Worm (Caenorhabditis elegans): Measurements from ENCODE around the gene C05E11.2.

The C05E11.2 gene

ce11 chrX:4550987-4551386, 35.7 kb upstream of the C05E11.2 start:
- peak in 1 of 3 experiments; percentile 3 for TF ChIP-seq dpl-1 (GFP tag; optimal IDR thresholded peaks at IDR 0.05)
- TF ChIP-seq nhr-237 (tag; optimal IDR thresholded peaks at IDR 0.05), result no peak
- no peak for TF ChIP-seq fkh-10 (GFP tag; optimal IDR thresholded peaks at IDR 0.05)
- TF ChIP-seq C34B4.2 (tag; optimal IDR thresholded peaks at IDR 0.05), result no peak
- no peak for TF ChIP-seq mab-9 (GFP tag; IDR thresholded peaks at IDR 0.05)
- TF ChIP-seq xbp-1 (tag; optimal IDR thresholded peaks at IDR 0.05), result no peak
- TF ChIP-seq nhr-71 (tag; optimal IDR thresholded peaks at IDR 0.05), result peak; percentile 56
- no peak for TF ChIP-seq sptf-1 (tag; optimal IDR thresholded peaks at IDR 0.05)
- TF ChIP-seq dsc-1 (tag; optimal IDR thresholded peaks at IDR 0.05), result no peak
- TF ChIP-seq hpl-2 (GFP tag; optimal IDR thresholded peaks at IDR 0.05), result no peak
- TF ChIP-seq ets-5 (GFP tag; IDR thresholded peaks at IDR 0.05), result no peak
- no peak for TF ChIP-seq hlh-17 (GFP tag; optimal IDR thresholded peaks at IDR 0.05; ENCODE audit: borderline replicate concordance)
- TF ChIP-seq sox-4 (tag; optimal IDR thresholded peaks at IDR 0.05), result no peak
- peak; percentile 31 for TF ChIP-seq snu-23 (GFP tag; optimal IDR thresholded peaks at IDR 0.05)
- TF ChIP-seq aly-2 (tag; optimal IDR thresholded peaks at IDR 0.05), result no peak
- TF ChIP-seq nhr-84 (tag; optimal IDR thresholded peaks at IDR 0.05), result no peak
- no peak for TF ChIP-seq ceh-8 (GFP tag; optimal IDR thresholded peaks at IDR 0.05)
- no peak for TF ChIP-seq nhr-77 (tag; optimal IDR thresholded peaks at IDR 0.05)
- no peak for TF ChIP-seq tbx-2 (tag; optimal IDR thresholded peaks at IDR 0.05)
- no peak for TF ChIP-seq zag-1 (tag; optimal IDR thresholded peaks at IDR 0.05)
- no peak for TF ChIP-seq unc-30 (tag; optimal IDR thresholded peaks at IDR 0.05)
- TF ChIP-seq pax-3 (tag; optimal IDR thresholded peaks at IDR 0.05), result no peak
- TF ChIP-seq nhr-90 (tag; optimal IDR thresholded peaks at IDR 0.05; ENCODE audit: poor library complexity), result peak; percentile 44
- TF ChIP-seq unc-62 (GFP tag; optimal IDR thresholded peaks at IDR 0.05), result no peak
- TF ChIP-seq pag-3 (tag; optimal IDR thresholded peaks at IDR 0.05; ENCODE audit: borderline replicate concordance, insufficient read depth), result no peak
- peak; percentile 52 for TF ChIP-seq nhr-20 (tag; optimal IDR thresholded peaks at IDR 0.05)
- no peak for TF ChIP-seq nhr-76 (tag; optimal IDR thresholded peaks at IDR 0.05)
- peak; percentile 28 for TF ChIP-seq vab-15 (tag; optimal IDR thresholded peaks at IDR 0.05)
- no peak for TF ChIP-seq unc-98 (GFP tag; IDR thresholded peaks at IDR 0.05)
- TF ChIP-seq nhr-47 (tag; optimal IDR thresholded peaks at IDR 0.05), result no peak
- TF ChIP-seq egl-27 (tag; optimal IDR thresholded peaks at IDR 0.05), result peak; percentile 10 to 41
- no peak for TF ChIP-seq alr-1 (tag; optimal IDR thresholded peaks at IDR 0.05; ENCODE audit: borderline replicate concordance)
- TF ChIP-seq fkh-4 (tag; optimal IDR thresholded peaks at IDR 0.05; ENCODE audit: borderline replicate concordance), result no peak
- TF ChIP-seq nhr-85 (tag), result peak; percentile 95
- no peak for TF ChIP-seq efl-3 (GFP tag; optimal IDR thresholded peaks at IDR 0.05)
- TF ChIP-seq aha-1 (tag; optimal IDR thresholded peaks at IDR 0.05), result no peak
- TF ChIP-seq jun-1 (tag; optimal IDR thresholded peaks at IDR 0.05), result no peak
- TF ChIP-seq unc-130 (tag; optimal IDR thresholded peaks at IDR 0.05), result peak; percentile 65
- no peak for TF ChIP-seq ceh-82 (tag; optimal IDR thresholded peaks at IDR 0.05)
- no peak for TF ChIP-seq lir-3 (tag; optimal IDR thresholded peaks at IDR 0.05; ENCODE audit: poor library complexity)
- no peak for TF ChIP-seq lin-39 (tag; optimal IDR thresholded peaks at IDR 0.05)
- peak; percentile 54; the same call in 1 of the 2 replicates for TF ChIP-seq grh-1 (GFP tag; IDR thresholded peaks at IDR 0.05)
- TF ChIP-seq lin-13 (GFP tag; optimal IDR thresholded peaks at IDR 0.05), result no peak
- TF ChIP-seq swsn-7 (tag; optimal IDR thresholded peaks at IDR 0.05), result no peak
- no peak for TF ChIP-seq fos-1 (tag; optimal IDR thresholded peaks at IDR 0.05)
- TF ChIP-seq ztf-4 (tag; optimal IDR thresholded peaks at IDR 0.05), result no peak
- no peak for TF ChIP-seq nhr-11 (tag; optimal IDR thresholded peaks at IDR 0.05)
- TF ChIP-seq sup-37 (GFP tag; optimal IDR thresholded peaks at IDR 0.05), result no peak
- no peak for TF ChIP-seq lin-15B (tag; optimal IDR thresholded peaks at IDR 0.05)
- no peak for TF ChIP-seq nhr-28 (tag; optimal IDR thresholded peaks at IDR 0.05)
- TF ChIP-seq nhr-12 (tag; optimal IDR thresholded peaks at IDR 0.05), result no peak
- TF ChIP-seq mef-2 (tag; optimal IDR thresholded peaks at IDR 0.05), result no peak
- no peak for TF ChIP-seq snpc-4 (tag; optimal IDR thresholded peaks at IDR 0.05)
- peak; percentile 77 for TF ChIP-seq lin-14 (GFP tag; optimal IDR thresholded peaks at IDR 0.05)

Measured in whole organism, L1 larva.